Fruit fly (Drosophila melanogaster) ovary, adult (tissue): ENCODE measurements around the gene lilli.

Experiments
- CG17801 ChIP-seq: fragments of 200-800 bp; optimal IDR thresholded peaks from 2 replicates; lab custom pipeline; 2019; ENCODE audit warnings: missing biosample characterization, mild to moderate bottlenecking, missing genetic modification characterization, moderate library complexity; ENCODE audit not compliant: partially characterized antibody

lilli gene

dm6 chr2L:2861140-2861884 lies 24.4 kb upstream of the lilli start:
- TF ChIP-seq CG17801: no peak

DNA sequence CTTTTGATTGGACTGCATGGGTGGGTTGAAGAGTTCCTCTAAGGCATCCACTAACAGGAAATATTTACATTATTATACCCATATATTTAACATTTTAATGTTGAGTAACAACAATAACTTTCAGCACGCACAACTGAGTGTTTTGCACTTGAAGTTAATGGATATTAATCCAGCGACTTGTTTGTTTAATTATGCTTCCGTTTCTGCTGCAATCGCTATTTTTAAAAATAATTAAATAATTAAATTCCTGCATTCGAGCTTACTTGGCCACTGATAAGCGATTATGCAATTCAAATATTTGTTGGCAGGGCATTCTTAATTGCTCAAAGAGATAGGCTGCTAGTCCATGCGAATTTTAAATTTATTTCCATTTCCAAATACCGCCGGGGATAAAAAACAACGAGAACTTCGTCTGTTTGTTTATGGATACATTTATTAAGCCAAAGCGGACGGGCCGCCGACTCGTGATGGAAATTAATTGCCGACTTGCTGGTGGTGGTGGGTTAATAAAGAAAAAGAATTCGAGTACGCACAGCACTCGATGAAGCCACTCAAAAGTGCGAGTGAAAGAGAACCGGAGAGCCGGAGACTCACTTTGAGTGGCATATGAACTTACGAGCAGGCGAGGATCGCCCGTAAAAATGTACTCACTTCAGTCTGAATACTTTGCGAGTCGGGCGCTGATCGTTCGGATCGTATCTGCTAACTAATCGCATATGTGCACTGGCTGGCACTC lies 23.7 kb upstream of the lilli start:
- peak; percentile 29 for TF ChIP-seq CG17801

- TF ChIP-seq CG17801: no peak
Measured at dm6 chr2L:2862621-2862962, 23.1 kb upstream of the lilli start.

- TF ChIP-seq CG17801: no peak
Measured at dm6 chr2L:2864601-2865000, 21.1 kb upstream of the lilli start.

- no peak for TF ChIP-seq CG17801
Measured at dm6 chr2L:2865560-2866309, 20.0 kb upstream of the lilli start.

- no peak for TF ChIP-seq CG17801
Measured at dm6 chr2L:2869008-2869702, 16.6 kb upstream of the lilli start, which contains the start of gene CG8813. CG8813 (plus strand) TSS chr2L:2869652.

dm6 chr2L:2872309-2872932 lies 13.3 kb upstream of the lilli start:
- no peak for TF ChIP-seq CG17801

DNA sequence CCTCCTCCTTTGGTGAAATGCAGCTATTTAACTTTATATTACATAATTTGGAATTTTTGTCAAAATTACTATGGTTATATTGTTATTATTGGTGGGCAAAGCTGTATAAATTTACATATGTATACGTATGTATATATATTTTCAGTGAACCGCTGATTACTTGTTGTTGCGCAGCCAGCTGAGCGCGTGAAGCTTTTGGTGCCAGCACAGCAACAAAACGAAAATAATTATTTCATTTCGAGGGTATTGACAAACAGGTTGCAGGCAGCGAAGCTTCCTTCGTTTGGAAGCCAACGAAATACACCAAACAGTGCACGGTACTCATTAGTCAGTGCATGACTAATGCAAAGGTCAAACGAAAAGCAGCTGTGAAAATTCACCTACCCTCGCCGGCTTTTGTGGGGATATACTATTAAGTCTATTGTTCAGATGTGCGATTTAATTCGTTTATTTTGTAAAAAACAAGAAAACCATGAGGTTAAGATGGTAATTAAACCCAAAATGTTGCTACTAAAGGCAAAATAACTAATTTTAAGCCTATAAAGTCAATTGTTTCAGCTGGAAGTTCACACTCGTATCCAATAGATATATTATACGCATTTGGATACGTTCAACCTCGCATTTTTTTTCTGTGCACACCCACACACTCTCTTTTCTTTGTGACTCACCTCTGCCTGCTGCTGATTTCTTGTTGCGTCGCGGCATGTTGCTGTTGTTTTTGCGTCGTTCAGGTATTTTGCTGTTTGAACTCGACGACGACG lies 12.6 kb upstream of the lilli start:
- no peak for TF ChIP-seq CG17801

DNA sequence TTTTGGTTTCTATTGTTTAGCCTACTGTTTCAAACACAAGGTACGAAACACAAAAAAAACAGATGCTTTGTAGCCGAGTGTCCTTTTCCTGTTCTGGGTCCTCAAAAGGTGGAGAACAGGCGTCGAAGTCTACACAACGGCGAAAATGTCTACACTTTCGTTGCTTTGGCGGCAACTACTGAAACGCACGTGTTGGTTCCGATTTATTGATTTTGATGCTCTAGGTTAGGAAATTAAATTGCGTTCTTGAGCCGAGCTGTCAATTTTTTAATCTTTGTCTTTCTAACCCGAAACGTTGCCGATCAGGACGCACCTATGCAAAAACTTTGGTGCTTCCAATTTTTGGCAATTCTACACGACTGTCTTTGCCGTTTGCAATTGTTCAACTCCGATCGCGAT lies 12.0 kb upstream of the lilli start:
- TF ChIP-seq CG17801: no peak

DNA sequence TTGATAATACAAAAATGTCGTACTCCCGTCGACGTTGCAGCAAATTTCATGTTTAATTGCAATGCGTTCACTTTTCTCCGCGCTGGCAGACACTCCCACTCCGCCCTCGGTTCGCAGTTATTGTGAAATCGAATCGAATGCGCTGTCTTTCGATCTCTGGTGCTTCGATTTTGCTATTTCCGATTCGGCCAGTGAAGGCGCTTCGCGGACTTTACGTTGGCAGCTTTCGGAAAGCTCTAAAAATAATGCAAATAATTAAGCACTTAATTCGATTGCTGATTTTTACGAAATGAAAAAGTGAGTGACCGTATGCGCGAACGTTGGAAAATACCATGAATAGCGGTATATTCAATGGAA lies 11.6 kb upstream of the lilli start, which contains the start of gene Ifrd1:
Gene Ifrd1, minus strand, starts transcription at position 305 of the 357 bp plus-strand sequence.
- TF ChIP-seq CG17801: peak; percentile 12

- TF ChIP-seq CG17801: peak; percentile 78
Measured at dm6 chr2L:2874542-2875194, 11.1 kb upstream of the lilli start, which contains the start of gene CG8814. CG8814 (plus strand) TSS chr2L:2874890.

DNA sequence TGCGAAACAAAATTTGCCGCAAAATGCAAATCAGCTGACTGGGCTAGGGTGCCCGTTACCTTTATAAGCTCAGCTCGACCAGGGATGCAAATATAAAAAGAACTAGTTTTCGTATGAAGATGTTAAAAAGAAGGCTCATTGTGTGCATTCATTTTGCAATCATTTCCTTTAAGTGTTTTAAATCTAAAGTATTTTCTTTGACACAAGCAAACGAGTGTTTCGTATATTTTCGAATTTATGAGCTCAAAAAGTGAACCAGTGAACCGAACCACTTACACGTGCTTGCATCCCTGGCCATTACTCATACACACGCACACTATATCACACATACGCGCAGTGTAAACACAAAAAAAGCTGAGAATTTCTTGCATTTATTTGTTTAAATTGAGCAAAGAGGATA lies 7.5 kb upstream of the lilli start, which contains the start of the genes Prx6a and Sbat:
Gene Prx6a, minus strand, starts transcription at position 45 of the 400 bp plus-strand sequence.
Gene Sbat, plus strand, starts transcription at position 157 of the 400 bp plus-strand sequence.
- peak; percentile 77 for TF ChIP-seq CG17801

DNA sequence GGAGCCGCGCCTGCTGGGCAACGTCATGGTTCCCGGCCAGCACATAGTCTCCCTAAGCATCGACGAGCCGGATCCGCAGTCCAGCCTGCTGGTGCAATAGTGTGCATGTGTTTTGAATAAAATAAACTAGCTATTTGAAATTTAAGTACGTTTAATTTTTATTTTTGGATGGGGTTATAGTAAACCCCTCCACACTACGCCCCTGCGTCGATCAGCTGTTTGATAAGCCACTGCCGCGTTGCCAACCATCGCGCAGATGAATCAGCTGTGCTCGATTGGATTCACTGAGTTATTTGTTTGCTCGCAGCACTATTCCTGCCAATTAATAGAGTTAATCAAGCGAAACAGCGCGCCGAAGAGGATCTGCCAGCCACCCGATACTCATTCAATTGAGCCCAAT lies 6.9 kb upstream of the lilli start, which contains the start of gene RabGGTb:
Gene RabGGTb, plus strand, starts transcription at position 254 of the 400 bp plus-strand sequence.
- peak; percentile 39 for TF ChIP-seq CG17801

DNA sequence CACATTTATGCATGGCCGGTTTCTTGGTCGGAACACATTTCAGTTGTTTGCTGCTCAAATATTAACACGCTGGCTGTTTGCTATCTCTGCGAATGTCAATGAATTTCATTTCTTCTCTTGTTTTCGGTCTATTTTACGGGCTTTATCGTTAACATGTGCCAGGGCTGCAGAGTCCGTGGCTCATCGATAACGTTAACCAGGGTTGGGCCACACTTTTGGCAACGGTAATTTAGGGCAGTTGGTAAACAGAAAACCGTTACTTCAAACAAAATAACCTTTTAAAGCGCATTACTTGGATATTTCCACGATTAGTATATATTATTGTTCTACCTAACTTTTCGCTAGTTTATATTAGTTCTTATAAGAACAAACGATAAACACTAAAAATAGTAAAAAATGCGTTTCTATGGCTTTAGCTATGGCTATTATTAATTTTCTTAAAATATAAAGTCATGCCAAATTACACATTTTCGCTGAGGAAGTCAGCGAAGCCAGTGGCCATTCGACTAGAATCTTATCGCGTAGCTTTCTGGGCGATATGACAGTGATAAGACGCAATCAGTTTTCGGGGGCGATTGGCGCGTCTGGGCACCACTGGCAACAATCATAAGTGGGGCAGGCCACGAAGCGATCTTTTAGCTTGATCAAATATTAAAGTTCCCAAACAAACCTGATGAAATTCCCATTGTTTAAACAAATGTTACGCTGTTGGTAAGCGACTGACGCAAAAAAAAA lies 2.6 kb upstream of the lilli start:
- TF ChIP-seq CG17801: no peak
